Worm (Caenorhabditis elegans) whole organism, L3 larva: ENCODE data around the gene ulp-2.
A peak's percentile ranks its signal among the peaks of the same experiment; 100 is the strongest.

Source experiments
- R02D3.7 ChIP-seq: fragments of 150-350 bp; optimal IDR thresholded peaks from 2 replicates; lab custom pipeline; 2014; ENCODE audit warnings: missing biosample characterization, missing genetic modification characterization
- ZK546.5 ChIP-seq: sonication (generic microtip); optimal IDR thresholded peaks from 2 replicates; lab custom pipeline; 2017; ENCODE audit warnings: missing biosample characterization, missing genetic modification characterization
- aly-2 ChIP-seq: fragments of 150-350 bp; optimal IDR thresholded peaks from 2 replicates; lab custom pipeline; 2014; ENCODE audit warnings: missing biosample characterization, missing genetic modification characterization
- ama-1 ChIP-seq: fragments of 150-350 bp; optimal IDR thresholded peaks from 2 replicates; lab custom pipeline; 2018
- ceh-28 ChIP-seq: fragments of 150-350 bp; optimal IDR thresholded peaks from 2 replicates; lab custom pipeline; 2014; ENCODE audit warnings: missing biosample characterization, missing genetic modification reagents, missing genetic modification characterization
- ceh-82 ChIP-seq: fragments of 150-350 bp; optimal IDR thresholded peaks from 2 replicates; lab custom pipeline; 2014; ENCODE audit warnings: missing biosample characterization, missing genetic modification characterization
- ceh-9 ChIP-seq: sonication (generic microtip); optimal IDR thresholded peaks from 2 replicates; lab custom pipeline; 2018; ENCODE audit warnings: missing biosample characterization, missing genetic modification characterization
- daf-12 ChIP-seq: fragments of 150-350 bp; optimal IDR thresholded peaks from 2 replicates; lab custom pipeline; 2014; ENCODE audit warnings: missing biosample characterization, missing genetic modification reagents, missing genetic modification characterization
- egl-27 ChIP-seq: sonication (generic microtip); optimal IDR thresholded peaks from 4 replicates; lab custom pipeline; 2017; ENCODE audit warnings: missing biosample characterization, missing genetic modification reagents, missing genetic modification characterization
- elt-1 ChIP-seq: fragments of 150-350 bp; optimal IDR thresholded peaks from 2 replicates; lab custom pipeline; 2014; ENCODE audit warnings: missing biosample characterization, missing genetic modification characterization
- elt-2 ChIP-seq: sonication (generic microtip); optimal IDR thresholded peaks from 2 replicates; lab custom pipeline; 2016; ENCODE audit warnings: missing genetic modification reagents, mild to moderate bottlenecking, missing genetic modification characterization, missing compliant biosample characterization
- elt-3 ChIP-seq, 3 experiments: fragments of 150-350 bp in 1 of 3; sonication (generic microtip) in 2 of 3; optimal IDR thresholded peaks; 2 replicates in 2 of 3; 4 replicates in 1 of 3; lab custom pipeline; 2014 to 2017; ENCODE audit warnings: missing biosample characterization in 3 of 3, missing genetic modification characterization in 3 of 3
- eor-1 ChIP-seq, 2 experiments: fragments of 150-350 bp; optimal IDR thresholded peaks; 2 replicates each; lab custom pipeline; 2014 to 2018; ENCODE audit warnings: missing biosample characterization in 2 of 2, missing genetic modification characterization in 2 of 2
- fkh-10 ChIP-seq: sonication (generic microtip); optimal IDR thresholded peaks from 2 replicates; lab custom pipeline; 2017; ENCODE audit warnings: missing biosample characterization, missing genetic modification reagents, missing genetic modification characterization
- fkh-2 ChIP-seq: fragments of 150-350 bp; optimal IDR thresholded peaks from 2 replicates; lab custom pipeline; 2014; ENCODE audit warnings: missing biosample characterization, missing genetic modification reagents, missing genetic modification characterization
- fos-1 ChIP-seq: fragments of 150-350 bp; optimal IDR thresholded peaks from 2 replicates; lab custom pipeline; 2014; ENCODE audit warnings: missing biosample characterization, missing genetic modification characterization
- hmg-11 ChIP-seq: sonication (generic microtip); optimal IDR thresholded peaks from 2 replicates; lab custom pipeline; 2016; ENCODE audit warnings: missing genetic modification characterization, missing compliant biosample characterization
- jun-1 ChIP-seq: fragments of 150-350 bp; optimal IDR thresholded peaks from 2 replicates; lab custom pipeline; 2014; ENCODE audit warnings: missing biosample characterization, missing genetic modification reagents, missing genetic modification characterization
- lin-15B ChIP-seq: fragments of 150-350 bp; optimal IDR thresholded peaks from 2 replicates; lab custom pipeline; 2014; ENCODE audit warnings: missing biosample characterization, missing genetic modification characterization
- lin-39 ChIP-seq: fragments of 150-350 bp; optimal IDR thresholded peaks from 2 replicates; lab custom pipeline; 2018; ENCODE audit warnings: missing biosample characterization, missing genetic modification reagents, missing genetic modification characterization
- lsy-12 ChIP-seq: sonication (generic microtip); optimal IDR thresholded peaks from 2 replicates; lab custom pipeline; 2016; ENCODE audit warnings: mild to moderate bottlenecking, missing genetic modification characterization, missing compliant biosample characterization
- mdl-1 ChIP-seq: fragments of 150-350 bp; optimal IDR thresholded peaks from 2 replicates; lab custom pipeline; 2014; ENCODE audit warnings: missing biosample characterization, missing genetic modification characterization
- nfya-1 ChIP-seq: sonication (generic microtip); optimal IDR thresholded peaks from 2 replicates; lab custom pipeline; 2017; ENCODE audit warnings: missing genetic modification characterization, mild to moderate bottlenecking, missing compliant biosample characterization, antibody characterized with exemption, moderate library complexity; ENCODE audit not compliant: insufficient read depth
- nhr-11 ChIP-seq: fragments of 150-350 bp; optimal IDR thresholded peaks from 2 replicates; lab custom pipeline; 2014; ENCODE audit warnings: missing biosample characterization, missing genetic modification characterization
- nhr-12 ChIP-seq: fragments of 150-350 bp; optimal IDR thresholded peaks from 2 replicates; lab custom pipeline; 2014; ENCODE audit warnings: missing biosample characterization, missing genetic modification characterization
- nhr-23 ChIP-seq: fragments of 150-350 bp; optimal IDR thresholded peaks from 2 replicates; lab custom pipeline; 2014; ENCODE audit warnings: missing biosample characterization, missing genetic modification reagents, missing genetic modification characterization
- nhr-237 ChIP-seq: fragments of 150-350 bp; optimal IDR thresholded peaks from 2 replicates; lab custom pipeline; 2014; ENCODE audit warnings: missing biosample characterization, missing genetic modification characterization
- nhr-25 ChIP-seq: sonication (generic microtip); optimal IDR thresholded peaks from 2 replicates; lab custom pipeline; 2017; ENCODE audit warnings: missing biosample characterization, missing genetic modification characterization
- nhr-43 ChIP-seq: sonication (generic microtip); optimal IDR thresholded peaks from 2 replicates; lab custom pipeline; 2016; ENCODE audit warnings: mild to moderate bottlenecking, missing genetic modification characterization, missing compliant biosample characterization; ENCODE audit not compliant: poor library complexity, severe bottlenecking
- nhr-67 ChIP-seq: fragments of 150-350 bp; optimal IDR thresholded peaks from 2 replicates; lab custom pipeline; 2014; ENCODE audit warnings: missing biosample characterization, missing genetic modification characterization
- pha-4 ChIP-seq: fragments of 150-350 bp; optimal IDR thresholded peaks from 2 replicates; lab custom pipeline; 2014; ENCODE audit warnings: missing biosample characterization, missing genetic modification reagents, missing genetic modification characterization
- skn-1 ChIP-seq: fragments of 150-350 bp; optimal IDR thresholded peaks from 2 replicates; lab custom pipeline; 2014; ENCODE audit warnings: missing biosample characterization, missing genetic modification characterization
- snpc-4 ChIP-seq: fragments of 150-350 bp; optimal IDR thresholded peaks from 2 replicates; lab custom pipeline; 2014; ENCODE audit warnings: missing biosample characterization, missing genetic modification characterization
- tbx-2 ChIP-seq: sonication (generic microtip); optimal IDR thresholded peaks from 2 replicates; lab custom pipeline; 2016; ENCODE audit warnings: mild to moderate bottlenecking, missing genetic modification characterization, missing compliant biosample characterization
- unc-39 ChIP-seq: sonication (generic microtip); optimal IDR thresholded peaks from 4 replicates; lab custom pipeline; 2017; ENCODE audit warnings: missing biosample characterization, missing genetic modification characterization
- unc-62 ChIP-seq: fragments of 150-350 bp; sonication (generic microtip); optimal IDR thresholded peaks from 4 replicates; lab custom pipeline; 2014; ENCODE audit warnings: missing biosample characterization, missing genetic modification reagents, missing genetic modification characterization
- zag-1 ChIP-seq: fragments of 150-350 bp; optimal IDR thresholded peaks from 2 replicates; lab custom pipeline; 2014; ENCODE audit warnings: missing biosample characterization, missing genetic modification characterization
- ztf-11 ChIP-seq: fragments of 150-350 bp; optimal IDR thresholded peaks from 2 replicates; lab custom pipeline; 2014; ENCODE audit warnings: missing biosample characterization, missing genetic modification characterization
- ztf-4 ChIP-seq: fragments of 150-350 bp; optimal IDR thresholded peaks from 2 replicates; lab custom pipeline; 2014; ENCODE audit warnings: missing biosample characterization, missing genetic modification characterization

ulp-2 gene

DNA sequence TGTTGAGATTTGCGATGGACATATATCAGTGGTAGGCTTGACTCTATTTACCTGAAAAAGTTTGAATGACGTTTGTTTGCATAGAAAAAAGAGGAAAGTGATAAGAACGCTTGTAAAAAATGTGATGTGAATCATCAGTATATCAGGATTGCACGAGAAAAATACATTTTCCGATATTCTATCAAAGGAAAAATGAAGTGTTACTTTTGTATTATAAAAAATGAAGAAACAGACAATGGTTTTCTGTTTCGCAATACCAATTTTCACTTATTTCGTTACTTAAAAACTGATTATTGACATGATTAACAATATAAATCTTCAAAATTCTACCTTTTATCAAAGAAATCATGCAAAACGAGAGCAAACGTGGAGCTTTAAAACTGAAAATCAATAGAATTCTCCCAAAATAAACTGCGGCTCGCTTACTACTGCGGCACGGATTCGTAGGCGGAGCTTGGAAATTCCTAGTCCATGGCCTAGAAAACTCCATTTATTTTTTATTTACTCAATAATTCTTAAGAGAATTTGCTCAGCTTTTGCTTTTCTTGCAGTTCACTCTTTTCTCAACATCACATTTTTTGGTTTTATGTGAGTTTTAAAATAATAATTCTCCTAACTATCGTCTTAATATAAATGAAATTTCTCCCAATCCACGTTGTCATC is 34.0 kb upstream of the ulp-2 start, which contains the start of the genes eif-1 and vps-24:
Gene eif-1, minus strand, starts transcription at position 51 of the 663 bp plus-strand sequence.
Gene vps-24, plus strand, starts transcription at position 469 of the 663 bp plus-strand sequence.
- TF ChIP-seq ZK546.5 (tag; lab: Kevin White, UChicago) (no peak), fos-1 (no peak), nhr-23 (tag; lab: Kevin White, UChicago) (no peak), ztf-11 (tag; lab: Kevin White, UChicago) (no peak), egl-27 (tag; lab: Kevin White, UChicago) (no peak), lsy-12 (tag; lab: Kevin White, UChicago) (no peak), pha-4 (peak; percentile 64), unc-39 (no peak), nfya-1 (peak; percentile 70), fkh-2 (tag; lab: Kevin White, UChicago) (no peak), elt-2 (tag; lab: Kevin White, UChicago) (peak; percentile 38), elt-3 (tag; optimal IDR thresholded peaks at IDR 0.05; lab: Kevin White, UChicago) (no peak), tbx-2 (tag; lab: Kevin White, UChicago) (no peak), nhr-237 (tag; lab: Kevin White, UChicago) (no peak), nhr-67 (tag; lab: Kevin White, UChicago) (no peak), ceh-28 (tag; lab: Kevin White, UChicago) (no peak), nhr-11 (no peak), ztf-4 (tag; lab: Kevin White, UChicago) (no peak), daf-12 (tag; lab: Kevin White, UChicago) (no peak), lin-15B (tag; lab: Kevin White, UChicago) (peak; percentile 73), ama-1 (no peak), hmg-11 (peak; percentile 80), skn-1 (tag; lab: Kevin White, UChicago) (no peak), elt-1 (tag; lab: Kevin White, UChicago) (no peak), ceh-9 (tag; lab: Kevin White, UChicago) (no peak), mdl-1 (tag; lab: Kevin White, UChicago) (no peak), nhr-12 (tag; lab: Kevin White, UChicago) (no peak), unc-62 (GFP tag; lab: Kevin White, UChicago) (no peak), ceh-82 (tag; lab: Kevin White, UChicago) (no peak), snpc-4 (tag; lab: Kevin White, UChicago) (peak; percentile 74), nhr-43 (tag; lab: Kevin White, UChicago) (no peak), zag-1 (no peak), R02D3.7 (tag; lab: Kevin White, UChicago) (no peak), nhr-25 (peak; percentile 35), jun-1 (no peak)

DNA sequence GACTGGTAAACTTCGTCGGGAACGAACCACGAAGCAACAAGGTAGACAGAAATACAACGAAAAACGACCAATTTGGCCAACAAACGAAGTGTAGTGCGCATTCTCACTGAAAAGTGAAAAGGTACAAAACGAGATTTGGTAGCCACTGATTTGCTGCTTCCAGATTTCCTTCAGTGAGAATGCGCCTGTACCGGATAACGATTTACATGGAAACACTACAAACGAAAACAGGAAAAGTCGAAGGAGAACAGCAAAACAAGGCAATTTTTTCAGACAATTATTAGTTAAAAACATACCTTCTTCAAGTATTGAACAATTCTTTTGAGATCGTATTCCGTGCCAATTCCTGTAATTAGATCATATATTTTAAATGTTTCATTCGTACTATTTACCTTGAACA is 33.3 kb upstream of the ulp-2 start, which contains the start of gene pigb-1:
Gene pigb-1, minus strand, starts transcription at position 101 of the 400 bp plus-strand sequence.
- no peak for TF ChIP-seq hmg-11
- TF ChIP-seq unc-62 (GFP tag; lab: Kevin White, UChicago), result no peak

DNA sequence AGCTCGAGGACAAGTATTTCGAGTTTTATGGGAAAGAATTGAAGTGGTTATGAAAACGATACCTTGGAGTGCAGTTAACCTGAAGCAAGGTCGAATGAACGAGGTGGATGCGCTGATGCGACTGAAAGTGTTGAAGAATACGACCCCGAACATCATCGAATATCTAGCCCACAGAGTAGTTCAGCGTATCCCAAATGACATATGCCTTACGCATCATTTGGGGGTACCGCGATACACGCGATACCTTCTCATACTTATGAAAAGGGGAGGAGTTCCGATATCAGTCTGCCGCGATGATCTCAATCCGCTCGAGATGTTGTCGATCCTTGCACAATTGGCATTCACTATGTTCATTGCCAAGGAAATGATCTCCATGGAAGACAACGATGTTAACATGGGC is 30.1 kb upstream of the ulp-2 start, which contains the start of gene T27F7.12:
Gene T27F7.12, plus strand, starts transcription at position 301 of the 400 bp plus-strand sequence.
- TF ChIP-seq zag-1, result no peak
- TF ChIP-seq elt-2 (tag; lab: Kevin White, UChicago), result no peak
- no peak for TF ChIP-seq ceh-82 (tag; lab: Kevin White, UChicago)
- no peak for TF ChIP-seq pha-4
- no peak for TF ChIP-seq skn-1 (tag; lab: Kevin White, UChicago)
- TF ChIP-seq eor-1 (tag; optimal IDR thresholded peaks at IDR 0.05; lab: Kevin White, UChicago), result no peak
- TF ChIP-seq fkh-2 (tag; lab: Kevin White, UChicago), result no peak
- no peak for TF ChIP-seq egl-27 (tag; lab: Kevin White, UChicago)
- no peak for TF ChIP-seq aly-2 (tag; lab: Kevin White, UChicago)
- TF ChIP-seq nhr-25, result no peak
- TF ChIP-seq lsy-12 (tag; lab: Kevin White, UChicago), result no peak
- TF ChIP-seq nhr-67 (tag; lab: Kevin White, UChicago), result no peak
- no peak for TF ChIP-seq ztf-4 (tag; lab: Kevin White, UChicago)
- TF ChIP-seq daf-12 (tag; lab: Kevin White, UChicago), result no peak
- TF ChIP-seq lin-39 (tag; lab: Kevin White, UChicago), result no peak
- no peak for TF ChIP-seq nhr-12 (tag; lab: Kevin White, UChicago)
- TF ChIP-seq fkh-10 (GFP tag; lab: Kevin White, UChicago), result no peak
- no peak for TF ChIP-seq unc-62 (GFP tag; lab: Kevin White, UChicago)
- TF ChIP-seq nhr-237 (tag; lab: Kevin White, UChicago), result no peak
